Worm (Caenorhabditis elegans): Measurements from ENCODE around the gene mks-3.

mks-3 gene

ce11 chrII:7574143-7574542, 9.3 kb downstream of the mks-3 start, which contains the start of gene F35D2.2:
TSS of gene F35D2.2 (plus strand) at chrII:7574443.
- TF ChIP-seq mcd-1 (GFP tag; IDR thresholded peaks at IDR 0.05) (no peak), F23B12.7 (tag; optimal IDR thresholded peaks at IDR 0.05; ENCODE audit: insufficient read depth) (no peak), somi-1 (GFP tag; optimal IDR thresholded peaks at IDR 0.05) (no peak), F57C9.4 (tag; optimal IDR thresholded peaks at IDR 0.05) (no peak), pbrm-1 (GFP tag; IDR thresholded peaks at IDR 0.05) (no peak), ztf-3 (GFP tag; optimal IDR thresholded peaks at IDR 0.05) (no peak), attf-3 (GFP tag; conservative IDR thresholded peaks at IDR 0.05) (no peak), ccch-3 (GFP tag; optimal IDR thresholded peaks at IDR 0.05) (no peak)

ce11 chrII:7570820-7571219, 12.6 kb downstream of the mks-3 start:
- TF ChIP-seq hmg-1.2 (GFP tag; IDR thresholded peaks at IDR 0.05) (no peak), mes-4 (tag; optimal IDR thresholded peaks at IDR 0.05) (no peak), ama-1 (optimal IDR thresholded peaks at IDR 0.05) (no peak), ama-1 (GFP tag; optimal IDR thresholded peaks at IDR 0.05) (no peak), egl-44 (GFP tag; IDR thresholded peaks at IDR 0.05) (no peak), F10E7.11 (tag; optimal IDR thresholded peaks at IDR 0.05) (no peak), ztf-6 (GFP tag; IDR thresholded peaks at IDR 0.05) (no peak), egl-18 (GFP tag; IDR thresholded peaks at IDR 0.05) (no peak)

ce11 chrII:7570305-7570704, 13.2 kb downstream of the mks-3 start, which contains the start of gene F35D2.3:
TSS of gene F35D2.3 (plus strand) at chrII:7570605.
- TF ChIP-seq nhr-179 (tag; optimal IDR thresholded peaks at IDR 0.05): no peak
- TF ChIP-seq nhr-80 (tag; optimal IDR thresholded peaks at IDR 0.05): no peak
- no peak for TF ChIP-seq dpff-1 (tag; optimal IDR thresholded peaks at IDR 0.05)
- no peak for TF ChIP-seq F33H1.4 (GFP tag; IDR thresholded peaks at IDR 0.05)
- TF ChIP-seq B0019.2 (GFP tag; conservative IDR thresholded peaks at IDR 0.05): no peak
- no peak for TF ChIP-seq Y53G8AR.9 (GFP tag; conservative IDR thresholded peaks at IDR 0.05)
- no peak for TF ChIP-seq xnd-1 (tag; optimal IDR thresholded peaks at IDR 0.05)

ce11 chrII:7562616-7563015, 20.8 kb downstream of the mks-3 start:
- TF ChIP-seq egrh-3 (GFP tag; IDR thresholded peaks at IDR 0.05): no peak
- no peak for TF ChIP-seq pbrm-1 (GFP tag; IDR thresholded peaks at IDR 0.05)
- TF ChIP-seq unc-62 (GFP tag; optimal IDR thresholded peaks at IDR 0.05): no peak
- no peak for TF ChIP-seq F39B2.1 (GFP tag; IDR thresholded peaks at IDR 0.05)
- no peak for TF ChIP-seq xnd-1 (tag; optimal IDR thresholded peaks at IDR 0.05)

ce11 chrII:7561494-7561893, 22.0 kb downstream of the mks-3 start, which contains the start of the genes ZK1290.11 and ZK1290.1:
TSS of gene ZK1290.11 (minus strand) at chrII:7561594.
TSS of gene ZK1290.1 (plus strand) at chrII:7561764.
- TF ChIP-seq ama-1 (optimal IDR thresholded peaks at IDR 0.05) (no peak), ama-1 (GFP tag; optimal IDR thresholded peaks at IDR 0.05) (no peak), nhr-90 (tag; optimal IDR thresholded peaks at IDR 0.05) (no peak)

- no peak for TF ChIP-seq attf-3 (GFP tag; conservative IDR thresholded peaks at IDR 0.05)
- TF ChIP-seq chd-7 (tag; optimal IDR thresholded peaks at IDR 0.05): no peak
- TF ChIP-seq rcor-1 (GFP tag; IDR thresholded peaks at IDR 0.05): no peak
- no peak for TF ChIP-seq hlh-26 (GFP tag; conservative IDR thresholded peaks at IDR 0.05)
- no peak for TF ChIP-seq let-607 (tag; optimal IDR thresholded peaks at IDR 0.05)
- no peak for TF ChIP-seq dpl-1 (GFP tag; optimal IDR thresholded peaks at IDR 0.05)
- no peak for TF ChIP-seq snpc-1.1 (tag; optimal IDR thresholded peaks at IDR 0.05; ENCODE audit: insufficient read depth)
- no peak for TF ChIP-seq atf-7 (tag; optimal IDR thresholded peaks at IDR 0.05)
- TF ChIP-seq ceh-40 (GFP tag; IDR thresholded peaks at IDR 0.05): no peak
- TF ChIP-seq F37B4.10 (GFP tag; IDR thresholded peaks at IDR 0.05): no peak
- TF ChIP-seq cebp-2 (GFP tag; IDR thresholded peaks at IDR 0.05): no peak
- no peak for TF ChIP-seq ama-1 (optimal IDR thresholded peaks at IDR 0.05)
- no peak for TF ChIP-seq ama-1 (GFP tag; optimal IDR thresholded peaks at IDR 0.05)
- TF ChIP-seq Y95B8A.8 (GFP tag; IDR thresholded peaks at IDR 0.05): no peak
- no peak for TF ChIP-seq hsf-1 (GFP tag; IDR thresholded peaks at IDR 0.05)
- no peak for TF ChIP-seq ekl-4 (GFP tag; IDR thresholded peaks at IDR 0.05)
- no peak for TF ChIP-seq B0261.1 (tag; optimal IDR thresholded peaks at IDR 0.05)
- TF ChIP-seq lin-35 (GFP tag; optimal IDR thresholded peaks at IDR 0.05): no peak
Measured at ce11 chrII:7560844-7561243, 22.6 kb downstream of the mks-3 start.
